Fruit fly (Drosophila melanogaster): Measurements from ENCODE around the gene nkd.

Gene nkd

dm6 chr3L:19072177-19072603, 26.9 kb upstream of the nkd start (continued):
- TF ChIP-seq ci (GFP tag; IDR thresholded peaks at IDR 0.05) (0 out of 3 replicates have a peak, but pooled peaks have one; percentile 14), HHEX (GFP tag; optimal IDR thresholded peaks at IDR 0.05) (peak; percentile 23), CG2116 (GFP tag; optimal IDR thresholded peaks at IDR 0.05) (no peak), Hmr (GFP tag; optimal IDR thresholded peaks at IDR 0.05) (peak; percentile 69), Meics (GFP tag; optimal IDR thresholded peaks at IDR 0.05) (peak; percentile 13), Deaf1 (tag; optimal IDR thresholded peaks at IDR 0.05) (peak; percentile 51), insv (GFP tag; optimal IDR thresholded peaks at IDR 0.05) (no peak), CG10543 (GFP tag; optimal IDR thresholded peaks at IDR 0.05) (peak; percentile 80), Poxn (GFP tag; IDR thresholded peaks at IDR 0.05) (no peak), psq (GFP tag; optimal IDR thresholded peaks at IDR 0.05) (no peak), CrebB (tag; optimal IDR thresholded peaks at IDR 0.05) (peak; percentile 35), sna (GFP tag; IDR thresholded peaks at IDR 0.05; ENCODE audit: partially characterized antibody) (no peak), CG1529 (GFP tag; optimal IDR thresholded peaks at IDR 0.05) (no peak), HLHmδ (GFP tag; optimal IDR thresholded peaks at IDR 0.05) (no peak), zfh1 (GFP tag; IDR thresholded peaks at IDR 0.05) (no peak), yki (optimal IDR thresholded peaks at IDR 0.05) (no peak), twi (tag; optimal IDR thresholded peaks at IDR 0.05) (no peak), CG4360 (GFP tag; IDR thresholded peaks at IDR 0.05) (no peak), CG1602 (GFP tag; optimal IDR thresholded peaks at IDR 0.05) (no peak), fd64A (GFP tag; optimal IDR thresholded peaks at IDR 0.05) (no peak), CG3726 (GFP tag; IDR thresholded peaks at IDR 0.05) (no peak), kah (GFP tag; optimal IDR thresholded peaks at IDR 0.05) (no peak), dan (GFP tag; IDR thresholded peaks at IDR 0.05) (no peak), CG12071 (GFP tag; optimal IDR thresholded peaks at IDR 0.05) (peak; percentile 18), wor (GFP tag; IDR thresholded peaks at IDR 0.05) (no peak), CG31441 (GFP tag; IDR thresholded peaks at IDR 0.05) (no peak), org-1 (GFP tag; optimal IDR thresholded peaks at IDR 0.05) (no peak), tap (tag; optimal IDR thresholded peaks at IDR 0.05) (no peak), CG9797 (GFP tag; optimal IDR thresholded peaks at IDR 0.05) (no peak), kni (GFP tag; optimal IDR thresholded peaks at IDR 0.05) (peak; percentile 74), klu (GFP tag; IDR thresholded peaks at IDR 0.05) (no peak), chn (GFP tag; optimal IDR thresholded peaks at IDR 0.05) (no peak), Scr (GFP tag; IDR thresholded peaks at IDR 0.05; ENCODE audit: partially characterized antibody) (0 out of 2 replicates have a peak, but pooled peaks have one; percentile 11), Asciz (GFP tag; optimal IDR thresholded peaks at IDR 0.05) (no peak), dpn (GFP tag; optimal IDR thresholded peaks at IDR 0.05) (no peak), CG12236 (GFP tag; optimal IDR thresholded peaks at IDR 0.05) (no peak), ash1 (GFP tag; optimal IDR thresholded peaks at IDR 0.05) (no peak), ERR (GFP tag; optimal IDR thresholded peaks at IDR 0.05) (no peak), CG17568 (GFP tag; optimal IDR thresholded peaks at IDR 0.05) (peak; percentile 19), Sox102F (GFP tag; optimal IDR thresholded peaks at IDR 0.05) (no peak), CG32532 (GFP tag; IDR thresholded peaks at IDR 0.05) (peak; percentile 55; the same call in 1 of the 2 replicates), CG11093 (GFP tag; IDR thresholded peaks at IDR 0.05) (no peak), CG6765 (GFP tag; optimal IDR thresholded peaks at IDR 0.05) (peak; percentile 43), inv (GFP tag; IDR thresholded peaks at IDR 0.05; ENCODE audit: partially characterized antibody) (no peak), CG1832 (GFP tag; optimal IDR thresholded peaks at IDR 0.05) (no peak), CG18599 (GFP tag; optimal IDR thresholded peaks at IDR 0.05) (peak; percentile 53), toy (GFP tag; IDR thresholded peaks at IDR 0.05) (no peak), trh (GFP tag; optimal IDR thresholded peaks at IDR 0.05) (no peak), croc (GFP tag; conservative IDR thresholded peaks at IDR 0.05) (no peak), NfI (GFP tag; optimal IDR thresholded peaks at IDR 0.05) (peak; percentile 41), sim (GFP tag; IDR thresholded peaks at IDR 0.05) (no peak), CG11456 (GFP tag; IDR thresholded peaks at IDR 0.05) (no peak)
